Worm (Caenorhabditis elegans) whole organism, midembryonic: ENCODE measurements around the gene chil-8.

Experiments used
- flt-1 ChIP-seq: fragments of 200-800 bp; sonication (Bioruptor generic); IDR thresholded peaks from 2 replicates; pipeline ENCODE4 v1.3.6; 2022; ENCODE audit warnings: missing genetic modification characterization, missing compliant biosample characterization
- ztf-23 ChIP-seq: fragments of 200-800 bp; sonication (Bioruptor generic); IDR thresholded peaks from 2 replicates; pipeline ENCODE4 v1.3.6; 2022; ENCODE audit warnings: missing genetic modification reagents, missing genetic modification characterization, missing compliant biosample characterization

DNA sequence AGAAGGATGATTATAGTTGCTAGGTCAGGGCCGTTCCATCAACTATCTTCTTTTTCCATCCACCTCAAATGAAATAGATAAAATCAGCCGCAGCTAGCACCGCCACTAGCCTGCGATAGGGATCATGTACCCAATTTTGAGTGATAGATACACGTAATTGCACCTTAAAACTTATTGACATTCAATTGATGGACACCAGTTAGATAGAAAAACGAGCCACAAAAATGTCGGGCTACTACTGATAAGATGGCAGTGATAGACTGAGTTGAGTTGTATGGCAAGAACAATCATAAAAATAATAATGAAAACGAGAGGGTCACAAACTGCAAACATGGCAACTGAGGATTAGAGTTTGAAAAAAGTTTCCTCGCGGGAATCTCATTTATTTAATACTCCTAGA lies 19.0 kb upstream of the chil-8 start:
- TF ChIP-seq flt-1 (GFP tag; lab: Robert Waterston, UW), result no peak
- no peak for TF ChIP-seq ztf-23
